Fruit fly (Drosophila melanogaster): ENCODE results near the gene CG10077.

The CG10077 gene

DNA sequence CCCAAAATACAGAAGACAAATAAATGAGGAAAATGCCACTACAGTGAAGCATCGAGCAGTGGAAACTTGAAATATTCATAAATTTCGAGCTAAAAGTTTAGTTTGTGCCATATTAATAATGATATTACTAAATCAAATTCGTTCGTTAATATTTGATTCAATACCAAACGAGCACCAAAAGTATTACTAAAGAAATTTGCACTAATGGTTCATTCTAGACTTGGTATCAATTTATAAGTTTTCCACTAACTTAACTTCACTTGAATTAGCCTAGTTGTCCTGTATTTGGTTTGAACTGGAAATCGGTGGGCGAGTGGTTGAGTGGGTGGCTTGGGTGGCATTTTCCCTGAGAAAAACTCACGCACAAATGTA, 11.8 kb downstream of the CG10077 start (continued):
- TF ChIP-seq CG11398 (GFP tag; optimal IDR thresholded peaks at IDR 0.05) (no peak), CG2199 (GFP tag; IDR thresholded peaks at IDR 0.05) (no peak), Hmx (GFP tag; optimal IDR thresholded peaks at IDR 0.05) (no peak), CG17802 (tag; optimal IDR thresholded peaks at IDR 0.05) (no peak), Oaz (GFP tag; IDR thresholded peaks at IDR 0.05) (no peak), Poxn (GFP tag; IDR thresholded peaks at IDR 0.05) (no peak), CG3838 (GFP tag; optimal IDR thresholded peaks at IDR 0.05) (no peak), sens (GFP tag) (peak; percentile 59), CG3995 (GFP tag; optimal IDR thresholded peaks at IDR 0.05) (no peak), run (tag; optimal IDR thresholded peaks at IDR 0.05) (no peak), CG7745 (tag; optimal IDR thresholded peaks at IDR 0.05) (no peak), CG6813 (GFP tag; optimal IDR thresholded peaks at IDR 0.05) (no peak), nom (GFP tag; optimal IDR thresholded peaks at IDR 0.05) (no peak), chm (GFP tag; IDR thresholded peaks at IDR 0.05) (no peak), Oli (tag; optimal IDR thresholded peaks at IDR 0.05) (peak; percentile 27), tna (GFP tag; IDR thresholded peaks at IDR 0.05; ENCODE audit: partially characterized antibody) (no peak), otp (GFP tag; IDR thresholded peaks at IDR 0.05) (no peak), CG11723 (GFP tag; optimal IDR thresholded peaks at IDR 0.05) (no peak), dati (GFP tag; IDR thresholded peaks at IDR 0.05) (no peak), fd102C (GFP tag; optimal IDR thresholded peaks at IDR 0.05) (no peak), Adf1 (GFP tag; IDR thresholded peaks at IDR 0.05) (no peak), repo (GFP tag; optimal IDR thresholded peaks at IDR 0.05) (no peak), CG8944 (GFP tag; optimal IDR thresholded peaks at IDR 0.05) (no peak), CG10431 (GFP tag; optimal IDR thresholded peaks at IDR 0.05) (no peak), CG12299 (tag; optimal IDR thresholded peaks at IDR 0.05) (peak; percentile 17), CG7786 (GFP tag; optimal IDR thresholded peaks at IDR 0.05) (no peak), Hsf (GFP tag; optimal IDR thresholded peaks at IDR 0.05) (no peak), Camta (GFP tag; optimal IDR thresholded peaks at IDR 0.05) (no peak), zfh2 (GFP tag; optimal IDR thresholded peaks at IDR 0.05) (no peak), pum (GFP tag; optimal IDR thresholded peaks at IDR 0.05) (no peak), Aef1 (GFP tag; IDR thresholded peaks at IDR 0.05) (no peak), z (GFP tag; IDR thresholded peaks at IDR 0.05) (no peak), CG2202 (tag; optimal IDR thresholded peaks at IDR 0.05) (no peak), Side (GFP tag; optimal IDR thresholded peaks at IDR 0.05) (no peak), CG1647 (GFP tag; optimal IDR thresholded peaks at IDR 0.05) (no peak), CG5245 (GFP tag; optimal IDR thresholded peaks at IDR 0.05) (no peak), sob (GFP tag; IDR thresholded peaks at IDR 0.05) (no peak), en (GFP tag; optimal IDR thresholded peaks at IDR 0.05) (no peak), Ada2b (GFP tag; IDR thresholded peaks at IDR 0.05) (no peak), CG10959 (GFP tag; IDR thresholded peaks at IDR 0.05) (no peak), ci (GFP tag; IDR thresholded peaks at IDR 0.05) (no peak), CG10321 (GFP tag; IDR thresholded peaks at IDR 0.05) (no peak), Hr39 (optimal IDR thresholded peaks at IDR 0.05) (no peak), NfI (GFP tag; optimal IDR thresholded peaks at IDR 0.05) (peak; percentile 13), Dp (GFP tag; optimal IDR thresholded peaks at IDR 0.05) (no peak), Eip74EF (GFP tag; optimal IDR thresholded peaks at IDR 0.05) (no peak), CG18599 (GFP tag; optimal IDR thresholded peaks at IDR 0.05) (no peak), Mrtf (GFP tag; IDR thresholded peaks at IDR 0.05) (no peak), hth (optimal IDR thresholded peaks at IDR 0.05) (no peak), CG2875 (GFP tag; optimal IDR thresholded peaks at IDR 0.05) (no peak), pb (GFP tag; optimal IDR thresholded peaks at IDR 0.05) (no peak), odd (GFP tag; optimal IDR thresholded peaks at IDR 0.05) (peak; percentile 29), CG14965 (GFP tag; optimal IDR thresholded peaks at IDR 0.05; ENCODE audit: borderline replicate concordance) (no peak), CG30020 (tag; optimal IDR thresholded peaks at IDR 0.05) (no peak)

Data from whole organism, embryonic.